Comparison of ENCODE assay signal across 2 fruit fly cellular contexts in genomic region chr3R:13063746-13064592, dm6.
TF ChIP-seq lines count a peak whose summit lies in the region.

No protein-coding gene starts in this region.

TF ChIP-seq in whole organism, embryonic, 481 proteins besides CTCF, POLR2A, EP300 and RAD21 (continued from another document and continues in another):
- TF ChIP-seq dmrt99B (tag; optimal IDR thresholded peaks at IDR 0.05; lab: Kevin White, UChicago): no peak
- peak; percentile 83 for TF ChIP-seq CoRest (tag; optimal IDR thresholded peaks at IDR 0.05; lab: Kevin White, UChicago)
- TF ChIP-seq CG14441 (GFP tag; IDR thresholded peaks at IDR 0.05; lab: Robert Waterston, UW): peak; percentile 31; the same call in 1 of the 2 replicates
- TF ChIP-seq CG2202 (tag; optimal IDR thresholded peaks at IDR 0.05; lab: Kevin White, UChicago): no peak
- no peak for TF ChIP-seq CG4854 (GFP tag; optimal IDR thresholded peaks at IDR 0.05; lab: Kevin White, UChicago)
- no peak for TF ChIP-seq sc (optimal IDR thresholded peaks at IDR 0.05; lab: Kevin White, UChicago)
- no peak for TF ChIP-seq sc (GFP tag; optimal IDR thresholded peaks at IDR 0.05; lab: Kevin White, UChicago)
- TF ChIP-seq CG16813 (GFP tag; IDR thresholded peaks at IDR 0.05; lab: Robert Waterston, UW; ENCODE audit: partially characterized antibody): no peak
- no peak for TF ChIP-seq CG2889 (GFP tag; IDR thresholded peaks at IDR 0.05; lab: Robert Waterston, UW)
- TF ChIP-seq CG4282 (GFP tag; optimal IDR thresholded peaks at IDR 0.05; lab: Kevin White, UChicago): peak; percentile 53
- TF ChIP-seq CG7839 (tag; optimal IDR thresholded peaks at IDR 0.05; lab: Kevin White, UChicago): peak; percentile 7
- no peak; the same call in 2 of the 3 replicates for TF ChIP-seq CG2199 (GFP tag; IDR thresholded peaks at IDR 0.05; lab: Robert Waterston, UW)
- no peak for TF ChIP-seq CG7963 (GFP tag; IDR thresholded peaks at IDR 0.05; lab: Robert Waterston, UW; ENCODE audit: partially characterized antibody)
- 0 out of 2 replicates have a peak, but pooled peaks have one; percentile 4 for TF ChIP-seq CG17328 (GFP tag; IDR thresholded peaks at IDR 0.05; lab: Robert Waterston, UW)
- peak; percentile 46 for TF ChIP-seq nmo (GFP tag; optimal IDR thresholded peaks at IDR 0.05; lab: Kevin White, UChicago)
- TF ChIP-seq CG13424 (tag; optimal IDR thresholded peaks at IDR 0.05; lab: Kevin White, UChicago): peak; percentile 3
- peak; percentile 58 for TF ChIP-seq Jarid2 (GFP tag; optimal IDR thresholded peaks at IDR 0.05; lab: Kevin White, UChicago)
- peak in 1 of 2 experiments; percentile 16 for TF ChIP-seq insv (GFP tag; optimal IDR thresholded peaks at IDR 0.05; lab: Kevin White, UChicago)
- no peak for TF ChIP-seq Xbp1 (GFP tag; optimal IDR thresholded peaks at IDR 0.05; lab: Kevin White, UChicago)
- no peak for TF ChIP-seq Dip2 (GFP tag; IDR thresholded peaks at IDR 0.05; lab: Robert Waterston, UW)
- TF ChIP-seq CG4820 (GFP tag; optimal IDR thresholded peaks at IDR 0.05; lab: Kevin White, UChicago): no peak
- TF ChIP-seq Taf1 (GFP tag; IDR thresholded peaks at IDR 0.05; lab: Robert Waterston, UW): no peak
- peak; percentile 100 for TF ChIP-seq cg (GFP tag; optimal IDR thresholded peaks at IDR 0.05; lab: Kevin White, UChicago)
- no peak for TF ChIP-seq CG31365 (tag; optimal IDR thresholded peaks at IDR 0.05; lab: Kevin White, UChicago)
- TF ChIP-seq CG12391 (tag; optimal IDR thresholded peaks at IDR 0.05; lab: Kevin White, UChicago): no peak
- peak; percentile 91 for TF ChIP-seq CG1832 (GFP tag; optimal IDR thresholded peaks at IDR 0.05; lab: Kevin White, UChicago)
- TF ChIP-seq CG12104 (GFP tag; optimal IDR thresholded peaks at IDR 0.05; lab: Kevin White, UChicago): no peak
- no peak for TF ChIP-seq sob (GFP tag; IDR thresholded peaks at IDR 0.05; lab: Robert Waterston, UW)
- TF ChIP-seq CG17361 (GFP tag; IDR thresholded peaks at IDR 0.05; lab: Robert Waterston, UW): 0 out of 3 replicates have a peak, but pooled peaks have one; percentile 23
- no peak for TF ChIP-seq Elba2 (GFP tag; optimal IDR thresholded peaks at IDR 0.05; lab: Kevin White, UChicago)
- TF ChIP-seq Atf6 (GFP tag; IDR thresholded peaks at IDR 0.05; lab: Robert Waterston, UW): no peak
- TF ChIP-seq Doc2 (GFP tag; IDR thresholded peaks at IDR 0.05; lab: Robert Waterston, UW): no peak
- no peak for TF ChIP-seq tap (tag; optimal IDR thresholded peaks at IDR 0.05; lab: Kevin White, UChicago)
- no peak for TF ChIP-seq eyg (GFP tag; optimal IDR thresholded peaks at IDR 0.05; lab: Kevin White, UChicago)
- no peak for TF ChIP-seq CG3281 (GFP tag; optimal IDR thresholded peaks at IDR 0.05; lab: Kevin White, UChicago)
- peak; percentile 20 for TF ChIP-seq CG7987 (GFP tag; optimal IDR thresholded peaks at IDR 0.05; lab: Kevin White, UChicago)
- no peak for TF ChIP-seq MESR4 (GFP tag; optimal IDR thresholded peaks at IDR 0.05; lab: Kevin White, UChicago)
- peak; percentile 53 for TF ChIP-seq CG10543 (GFP tag; optimal IDR thresholded peaks at IDR 0.05; lab: Kevin White, UChicago)
- no peak for TF ChIP-seq CG10366 (GFP tag; IDR thresholded peaks at IDR 0.05; lab: Robert Waterston, UW)
- no peak for TF ChIP-seq Ravus (GFP tag; IDR thresholded peaks at IDR 0.05; lab: Robert Waterston, UW)
- no peak for TF ChIP-seq CG9817 (tag; optimal IDR thresholded peaks at IDR 0.05; lab: Kevin White, UChicago)
- no peak for TF ChIP-seq CG8290 (GFP tag; optimal IDR thresholded peaks at IDR 0.05; lab: Kevin White, UChicago)
- no peak for TF ChIP-seq CG8290 (tag; optimal IDR thresholded peaks at IDR 0.05; lab: Kevin White, UChicago)
- TF ChIP-seq CG18619 (GFP tag; optimal IDR thresholded peaks at IDR 0.05; lab: Kevin White, UChicago): no peak
- no peak for TF ChIP-seq Abd-B (GFP tag; optimal IDR thresholded peaks at IDR 0.05; lab: Kevin White, UChicago)
- no peak for TF ChIP-seq CG9932 (GFP tag; IDR thresholded peaks at IDR 0.05; lab: Robert Waterston, UW)
- TF ChIP-seq CG18476 (GFP tag; optimal IDR thresholded peaks at IDR 0.05; lab: Kevin White, UChicago): no peak
- peak in 2 of 3 experiments; percentile 1 to 91 for TF ChIP-seq lola (GFP tag; optimal IDR thresholded peaks at IDR 0.05; lab: Kevin White, UChicago)
- no peak for TF ChIP-seq CG6254 (GFP tag; optimal IDR thresholded peaks at IDR 0.05; lab: Kevin White, UChicago)
- TF ChIP-seq phol (tag; optimal IDR thresholded peaks at IDR 0.05; lab: Kevin White, UChicago): peak; percentile 34
- peak; percentile 51; the same call in 1 of the 2 replicates for TF ChIP-seq CG13287 (GFP tag; IDR thresholded peaks at IDR 0.05; lab: Robert Waterston, UW; ENCODE audit: partially characterized antibody)
- no peak for TF ChIP-seq NFAT (GFP tag; IDR thresholded peaks at IDR 0.05; lab: Robert Waterston, UW)
- TF ChIP-seq Adf1 (GFP tag; IDR thresholded peaks at IDR 0.05; lab: Robert Waterston, UW): peak; percentile 60
- TF ChIP-seq Dll (GFP tag; IDR thresholded peaks at IDR 0.05; lab: Robert Waterston, UW; ENCODE audit: partially characterized antibody): 0 out of 4 replicates have a peak, but pooled peaks have one; percentile 48
- TF ChIP-seq CG11456 (GFP tag; IDR thresholded peaks at IDR 0.05; lab: Robert Waterston, UW): no peak
- no peak for TF ChIP-seq dimm (GFP tag; IDR thresholded peaks at IDR 0.05; lab: Robert Waterston, UW)
- no peak for TF ChIP-seq sqz (GFP tag; optimal IDR thresholded peaks at IDR 0.05; lab: Kevin White, UChicago)
- no peak for TF ChIP-seq Lhr (GFP tag; optimal IDR thresholded peaks at IDR 0.05; lab: Kevin White, UChicago)
- TF ChIP-seq corto (GFP tag; optimal IDR thresholded peaks at IDR 0.05; lab: Kevin White, UChicago): no peak
- peak; percentile 95 for TF ChIP-seq CG17385 (GFP tag; optimal IDR thresholded peaks at IDR 0.05; lab: Kevin White, UChicago)
- TF ChIP-seq lab (GFP tag; optimal IDR thresholded peaks at IDR 0.05; lab: Kevin White, UChicago): no peak
- TF ChIP-seq CG12744 (GFP tag; optimal IDR thresholded peaks at IDR 0.05; lab: Kevin White, UChicago): no peak
- TF ChIP-seq Poxn (GFP tag; IDR thresholded peaks at IDR 0.05; lab: Robert Waterston, UW): no peak
- TF ChIP-seq ems (GFP tag; optimal IDR thresholded peaks at IDR 0.05; lab: Kevin White, UChicago): no peak
- TF ChIP-seq ato (GFP tag; IDR thresholded peaks at IDR 0.05; lab: Robert Waterston, UW; ENCODE audit: partially characterized antibody): no peak
- no peak for TF ChIP-seq BEAF-32 (GFP tag; optimal IDR thresholded peaks at IDR 0.05; lab: Kevin White, UChicago)

TF ChIP-seq in whole organism, prepupa, 60 proteins besides CTCF, POLR2A, EP300 and RAD21 (continued from another document):
- no peak for TF ChIP-seq CG31627 (GFP tag; optimal IDR thresholded peaks at IDR 0.05; lab: Kevin White, UChicago)
- TF ChIP-seq CG6792 (GFP tag; optimal IDR thresholded peaks at IDR 0.05; lab: Kevin White, UChicago): peak; percentile 3
- TF ChIP-seq spab (GFP tag; optimal IDR thresholded peaks at IDR 0.05; lab: Kevin White, UChicago): no peak
- no peak for TF ChIP-seq pdm3 (GFP tag; optimal IDR thresholded peaks at IDR 0.05; lab: Kevin White, UChicago)
- TF ChIP-seq fkh (GFP tag; optimal IDR thresholded peaks at IDR 0.05; lab: Kevin White, UChicago): peak; percentile 96
- no peak for TF ChIP-seq cyc (GFP tag; optimal IDR thresholded peaks at IDR 0.05; lab: Kevin White, UChicago)
- no peak for TF ChIP-seq CG10669 (GFP tag; optimal IDR thresholded peaks at IDR 0.05; lab: Kevin White, UChicago)
- TF ChIP-seq CG3919 (GFP tag; optimal IDR thresholded peaks at IDR 0.05; lab: Kevin White, UChicago): no peak
- TF ChIP-seq salr (GFP tag; optimal IDR thresholded peaks at IDR 0.05; lab: Kevin White, UChicago): no peak
- TF ChIP-seq CG4318 (GFP tag; optimal IDR thresholded peaks at IDR 0.05; lab: Kevin White, UChicago): no peak
- no peak for TF ChIP-seq Met (GFP tag; optimal IDR thresholded peaks at IDR 0.05; lab: Kevin White, UChicago)
- TF ChIP-seq CG6854 (GFP tag; optimal IDR thresholded peaks at IDR 0.05; lab: Kevin White, UChicago): no peak
- TF ChIP-seq Sox14 (GFP tag; optimal IDR thresholded peaks at IDR 0.05; lab: Kevin White, UChicago): no peak
- no peak for TF ChIP-seq CG11762 (GFP tag; optimal IDR thresholded peaks at IDR 0.05; lab: Kevin White, UChicago; ENCODE audit: insufficient read depth)
- no peak for TF ChIP-seq CG34406 (GFP tag; optimal IDR thresholded peaks at IDR 0.05; lab: Kevin White, UChicago)
- no peak for TF ChIP-seq CG16779 (tag; optimal IDR thresholded peaks at IDR 0.05; lab: Kevin White, UChicago)
- no peak for TF ChIP-seq Hr38 (GFP tag; optimal IDR thresholded peaks at IDR 0.05; lab: Kevin White, UChicago)
- TF ChIP-seq CG8319 (GFP tag; optimal IDR thresholded peaks at IDR 0.05; lab: Kevin White, UChicago): no peak
- TF ChIP-seq Blimp-1 (GFP tag; optimal IDR thresholded peaks at IDR 0.05; lab: Kevin White, UChicago): no peak
- TF ChIP-seq CG7368 (GFP tag; optimal IDR thresholded peaks at IDR 0.05; lab: Kevin White, UChicago): no peak
- no peak for TF ChIP-seq CG6808 (GFP tag; optimal IDR thresholded peaks at IDR 0.05; lab: Kevin White, UChicago)
- TF ChIP-seq Eip93F (GFP tag; optimal IDR thresholded peaks at IDR 0.05; lab: Kevin White, UChicago): no peak
- no peak for TF ChIP-seq svp (GFP tag; lab: Kevin White, UChicago)
- TF ChIP-seq CG8632 (GFP tag; optimal IDR thresholded peaks at IDR 0.05; lab: Kevin White, UChicago): no peak
- TF ChIP-seq CG32006 (GFP tag; optimal IDR thresholded peaks at IDR 0.05; lab: Kevin White, UChicago): peak; percentile 49
- peak; percentile 36 to 54 for TF ChIP-seq ss (GFP tag; optimal IDR thresholded peaks at IDR 0.05; lab: Kevin White, UChicago)
- TF ChIP-seq CG11902 (GFP tag; optimal IDR thresholded peaks at IDR 0.05; lab: Kevin White, UChicago): no peak
- TF ChIP-seq Hr39 (GFP tag; optimal IDR thresholded peaks at IDR 0.05; lab: Kevin White, UChicago): no peak
- peak; percentile 8; the same call in 1 of the 3 replicates for TF ChIP-seq eg (GFP tag; IDR thresholded peaks at IDR 0.05; lab: Robert Waterston, UW)
- no peak for TF ChIP-seq CG9139 (GFP tag; optimal IDR thresholded peaks at IDR 0.05; lab: Kevin White, UChicago)
- TF ChIP-seq vri (GFP tag; optimal IDR thresholded peaks at IDR 0.05; lab: Kevin White, UChicago): no peak
- TF ChIP-seq CG1621 (tag; optimal IDR thresholded peaks at IDR 0.05; lab: Kevin White, UChicago): no peak
- TF ChIP-seq acj6 (GFP tag; optimal IDR thresholded peaks at IDR 0.05; lab: Kevin White, UChicago): no peak
- no peak for TF ChIP-seq dsx (GFP tag; optimal IDR thresholded peaks at IDR 0.05; lab: Kevin White, UChicago; ENCODE audit: poor library complexity, severe bottlenecking)
- TF ChIP-seq fd85E (GFP tag; optimal IDR thresholded peaks at IDR 0.05; lab: Kevin White, UChicago): no peak
